Fruit fly (Drosophila melanogaster) whole organism, adult: ENCODE results near the gene CG3436.

Experiments
- CG11617 ChIP-seq: fragments of 200-800 bp; sonication (Bioruptor generic); optimal IDR thresholded peaks from 2 replicates; lab custom pipeline; 2017; ENCODE audit warnings: mild to moderate bottlenecking, missing biosample characterization, missing genetic modification reagents, missing genetic modification characterization
- CG12768 ChIP-seq: fragments of 200-800 bp; sonication (Bioruptor generic); optimal IDR thresholded peaks from 2 replicates; lab custom pipeline; 2017; ENCODE audit warnings: missing biosample characterization, missing genetic modification characterization, mild to moderate bottlenecking, moderate library complexity, missing genetic modification reagents
- CG14711 ChIP-seq: fragments of 200-800 bp; sonication (Bioruptor generic); optimal IDR thresholded peaks from 2 replicates; lab custom pipeline; 2018; ENCODE audit warnings: missing biosample characterization, mild to moderate bottlenecking, missing genetic modification characterization, moderate library complexity
- CG1620 ChIP-seq: fragments of 200-800 bp; sonication (Bioruptor generic); optimal IDR thresholded peaks from 2 replicates; lab custom pipeline; 2016; ENCODE audit warnings: missing biosample characterization, missing genetic modification characterization
- CG33017 ChIP-seq: fragments of 200-800 bp; sonication (Bioruptor generic); optimal IDR thresholded peaks from 2 replicates; lab custom pipeline; 2018; ENCODE audit warnings: missing biosample characterization, mild to moderate bottlenecking, missing genetic modification characterization, moderate library complexity
- CG5204 ChIP-seq: fragments of 200-800 bp; sonication (Bioruptor generic); optimal IDR thresholded peaks from 2 replicates; lab custom pipeline; 2016; ENCODE audit warnings: missing biosample characterization, missing genetic modification characterization
- CG7045 ChIP-seq: fragments of 200-800 bp; sonication (Bioruptor generic); optimal IDR thresholded peaks from 2 replicates; lab custom pipeline; 2017; ENCODE audit warnings: missing biosample characterization, mild to moderate bottlenecking, missing genetic modification characterization
- CG7101 ChIP-seq: fragments of 200-800 bp; sonication (Bioruptor generic); optimal IDR thresholded peaks from 2 replicates; lab custom pipeline; 2018; ENCODE audit warnings: missing biosample characterization, mild to moderate bottlenecking, missing genetic modification characterization, moderate library complexity
- Clk ChIP-seq: fragments of 200-800 bp; sonication (Bioruptor generic); optimal IDR thresholded peaks from 2 replicates; lab custom pipeline; 2017; ENCODE audit warnings: missing biosample characterization, missing genetic modification characterization
- Crg-1 ChIP-seq: fragments of 200-800 bp; sonication (Bioruptor generic); optimal IDR thresholded peaks from 2 replicates; lab custom pipeline; 2016; ENCODE audit warnings: missing biosample characterization, missing genetic modification characterization
- Hr96 ChIP-seq: fragments of 200-800 bp; sonication (Bioruptor generic); optimal IDR thresholded peaks from 2 replicates; lab custom pipeline; 2016; ENCODE audit warnings: missing biosample characterization, missing genetic modification characterization
- Mnt ChIP-seq: fragments of 200-800 bp; sonication (Bioruptor generic); optimal IDR thresholded peaks from 2 replicates; lab custom pipeline; 2016; ENCODE audit warnings: missing biosample characterization, mild to moderate bottlenecking, missing genetic modification characterization
- bab1 ChIP-seq: fragments of 200-800 bp; sonication (Bioruptor generic); optimal IDR thresholded peaks from 3 replicates; lab custom pipeline; 2019; ENCODE audit warnings: missing biosample characterization, mild to moderate bottlenecking, missing genetic modification characterization, moderate library complexity
- cic ChIP-seq: fragments of 200-800 bp; sonication (Bioruptor generic); optimal IDR thresholded peaks from 2 replicates; lab custom pipeline; 2017; ENCODE audit warnings: missing biosample characterization, mild to moderate bottlenecking, missing genetic modification characterization, moderate library complexity
- cnc ChIP-seq, 2 experiments: fragments of >200 bp; optimal IDR thresholded peaks; 2 replicates each; lab custom pipeline; 2017
- kay ChIP-seq: fragments of 200-800 bp; sonication (Bioruptor generic); peaks from one replicate; lab custom pipeline; 2016; ENCODE audit warnings: missing biosample characterization, missing genetic modification characterization, borderline replicate concordance
- ovo ChIP-seq: fragments of 200-800 bp; sonication (Bioruptor generic); optimal IDR thresholded peaks from 2 replicates; lab custom pipeline; 2016; ENCODE audit warnings: missing biosample characterization, missing genetic modification characterization
- pad ChIP-seq: fragments of 200-800 bp; sonication (Bioruptor generic); optimal IDR thresholded peaks from 3 replicates; lab custom pipeline; 2017; ENCODE audit warnings: missing biosample characterization, missing genetic modification characterization, mild to moderate bottlenecking, moderate library complexity, missing genetic modification reagents
- tj ChIP-seq: fragments of 200-800 bp; sonication (Bioruptor generic); optimal IDR thresholded peaks from 3 replicates; lab custom pipeline; 2017; ENCODE audit warnings: missing biosample characterization, mild to moderate bottlenecking, missing genetic modification characterization, moderate library complexity
- toe ChIP-seq: fragments of 200-800 bp; sonication (Bioruptor generic); optimal IDR thresholded peaks from 2 replicates; lab custom pipeline; 2016; ENCODE audit warnings: missing biosample characterization, missing genetic modification characterization

Gene CG3436

DNA sequence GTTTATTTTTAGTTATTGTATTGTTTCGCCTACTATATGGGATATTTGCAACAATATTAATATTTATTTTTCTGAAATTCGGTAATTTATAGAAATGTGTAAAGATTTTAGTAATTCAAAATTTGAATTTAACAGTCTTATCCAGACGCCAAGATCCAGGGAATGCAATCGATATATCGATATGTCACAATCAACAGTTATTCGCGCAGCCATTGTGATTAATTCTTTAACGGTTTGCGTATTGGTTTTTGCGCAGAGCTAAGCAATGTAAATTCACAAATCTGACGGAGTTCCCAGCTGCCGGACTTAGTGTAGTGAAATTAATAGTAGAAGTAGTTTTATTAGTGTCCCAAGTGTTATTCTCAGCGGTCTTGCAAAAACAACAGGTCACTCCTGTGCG, 41.4 kb upstream of the CG3436 start, which contains the start of gene ND-15:
Gene ND-15 (plus strand): TSS at position 298 of the 400 bp plus-strand sequence.
- TF ChIP-seq ovo (GFP tag; lab: Kevin White, UChicago) (peak; percentile 88), bab1 (GFP tag; lab: Kevin White, UChicago) (peak; percentile 72), tj (GFP tag; lab: Kevin White, UChicago) (peak; percentile 21), CG11617 (GFP tag; lab: Kevin White, UChicago) (no peak), kay (GFP tag; lab: Kevin White, UChicago) (peak; percentile 11)

DNA sequence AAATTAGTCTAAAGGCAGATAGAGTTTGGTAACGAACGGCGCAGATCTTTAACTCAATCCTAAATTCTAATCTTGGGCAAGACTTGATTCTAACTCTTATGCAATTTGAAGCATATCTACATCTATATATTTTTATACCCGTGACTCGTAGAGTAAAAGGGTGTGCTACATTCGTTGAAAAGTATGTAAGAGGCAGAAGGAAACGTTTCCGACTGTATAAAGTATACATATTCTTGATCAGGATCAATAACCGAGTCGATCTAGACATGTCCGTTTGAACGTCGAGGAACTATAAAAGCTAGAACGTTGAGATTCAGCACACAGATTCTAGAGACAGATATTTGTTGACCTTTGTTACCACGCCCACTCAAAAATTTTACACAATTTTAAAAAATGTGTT, 39.4 kb upstream of the CG3436 start, which contains the start of gene CG13694:
Gene CG13694 (minus strand): TSS at position 101 of the 400 bp plus-strand sequence.
- TF ChIP-seq CG5204 (GFP tag; lab: Kevin White, UChicago) (no peak), Hr96 (GFP tag; lab: Kevin White, UChicago) (no peak), ovo (GFP tag; lab: Kevin White, UChicago) (no peak), kay (GFP tag; lab: Kevin White, UChicago) (no peak)

DNA sequence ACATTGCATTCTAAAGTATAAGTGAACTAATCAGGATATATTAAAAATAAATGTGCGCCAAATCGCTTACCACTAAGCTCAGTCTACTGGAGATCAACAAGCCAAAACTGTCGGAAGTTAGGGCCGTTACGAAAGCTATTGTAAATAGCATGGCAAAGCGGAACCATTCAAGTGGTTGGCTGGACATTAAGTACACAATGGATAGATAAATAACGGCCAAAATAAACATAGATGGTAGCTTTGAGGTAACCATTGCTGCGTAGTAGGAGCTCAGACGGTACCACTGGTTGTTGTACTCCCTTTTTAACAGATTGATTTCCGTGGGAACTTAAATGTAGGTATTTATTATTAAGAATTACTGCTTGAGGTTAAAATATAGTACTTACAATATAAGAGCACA, 38.1 kb upstream of the CG3436 start:
- TF ChIP-seq Clk (GFP tag; lab: Kevin White, UChicago) (no peak), ovo (GFP tag; lab: Kevin White, UChicago) (peak; percentile 1), kay (GFP tag; lab: Kevin White, UChicago) (peak; percentile 2)

DNA sequence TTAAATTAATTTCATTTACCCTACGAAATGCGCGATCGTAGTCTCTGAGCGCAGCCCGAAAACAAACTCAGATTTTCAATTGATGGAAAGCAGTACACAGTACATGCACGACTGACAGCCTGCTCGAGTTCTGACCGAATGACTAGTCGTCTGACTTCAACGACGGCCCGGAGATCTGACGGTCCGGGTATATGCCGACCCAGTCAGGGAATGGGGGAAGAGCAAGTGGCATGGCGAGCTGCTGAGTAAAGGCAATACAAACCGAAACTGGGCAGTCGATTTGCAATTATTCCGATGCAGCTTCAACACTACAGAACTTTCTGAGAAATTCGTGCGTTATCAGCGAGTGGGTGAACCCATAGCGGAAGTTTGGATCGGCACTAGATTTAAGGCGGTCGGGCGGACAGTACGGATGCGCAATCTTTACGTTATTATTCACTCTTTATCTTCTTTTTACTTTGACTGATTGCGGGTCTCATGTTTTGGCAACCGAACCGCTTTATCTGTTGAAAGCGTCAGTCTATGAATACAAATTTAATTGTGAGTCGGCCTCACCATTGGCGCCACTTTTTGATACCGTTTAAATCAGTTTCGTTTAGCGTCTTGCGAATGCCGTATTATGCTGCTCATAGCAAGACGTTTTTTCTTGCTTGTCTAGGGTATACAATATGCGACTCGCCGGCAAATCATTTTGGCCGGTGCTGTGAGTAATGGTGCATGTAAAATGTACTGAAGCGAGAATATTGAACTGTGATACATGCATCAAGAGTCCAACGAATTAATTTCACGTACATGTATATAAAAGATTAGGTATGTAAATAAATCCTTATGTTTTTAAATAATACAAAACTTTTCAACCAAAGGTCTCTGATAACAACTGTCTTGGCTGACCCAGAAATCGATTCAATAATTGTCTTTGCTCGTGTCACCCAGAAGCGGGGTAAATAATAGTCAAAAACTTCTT, 35.1 kb upstream of the CG3436 start:
- TF ChIP-seq bab1 (GFP tag; lab: Kevin White, UChicago): no peak
- TF ChIP-seq CG5204 (GFP tag; lab: Kevin White, UChicago): no peak
- peak; percentile 77 for TF ChIP-seq kay (GFP tag; lab: Kevin White, UChicago)
- no peak for TF ChIP-seq CG1620 (GFP tag; lab: Kevin White, UChicago)
- no peak for TF ChIP-seq Hr96 (GFP tag; lab: Kevin White, UChicago)
- TF ChIP-seq CG14711 (tag; lab: Kevin White, UChicago): no peak
- no peak for TF ChIP-seq ovo (GFP tag; lab: Kevin White, UChicago)
- peak; percentile 54 for TF ChIP-seq CG12768 (GFP tag; lab: Kevin White, UChicago)
- TF ChIP-seq cic (GFP tag; lab: Kevin White, UChicago): peak; percentile 74
- no peak for TF ChIP-seq toe (GFP tag; lab: Kevin White, UChicago)
- TF ChIP-seq CG33017 (tag; lab: Kevin White, UChicago): no peak

DNA sequence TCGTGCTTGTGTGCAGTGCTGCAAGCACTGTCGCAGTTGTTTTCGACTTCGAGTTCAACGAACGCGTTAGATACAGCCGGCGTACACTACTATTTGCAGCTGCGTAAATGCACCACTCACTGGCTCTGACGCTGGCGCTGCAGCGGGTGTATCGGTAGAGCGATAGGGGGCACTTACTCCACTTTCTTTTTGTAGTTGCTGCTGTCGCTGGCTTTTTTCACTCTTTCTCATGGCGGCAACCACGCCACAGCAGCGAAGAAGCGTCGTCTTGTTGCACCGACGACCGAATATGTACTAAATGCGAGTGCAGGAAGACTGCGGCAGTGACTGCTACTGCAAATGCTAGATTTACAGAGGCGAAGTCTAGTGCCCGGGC, 34.4 kb upstream of the CG3436 start, which contains the start of gene CG4822:
Gene CG4822 (minus strand): TSS at position 299 of the 376 bp plus-strand sequence.
- TF ChIP-seq CG1620 (GFP tag; lab: Kevin White, UChicago): no peak

DNA sequence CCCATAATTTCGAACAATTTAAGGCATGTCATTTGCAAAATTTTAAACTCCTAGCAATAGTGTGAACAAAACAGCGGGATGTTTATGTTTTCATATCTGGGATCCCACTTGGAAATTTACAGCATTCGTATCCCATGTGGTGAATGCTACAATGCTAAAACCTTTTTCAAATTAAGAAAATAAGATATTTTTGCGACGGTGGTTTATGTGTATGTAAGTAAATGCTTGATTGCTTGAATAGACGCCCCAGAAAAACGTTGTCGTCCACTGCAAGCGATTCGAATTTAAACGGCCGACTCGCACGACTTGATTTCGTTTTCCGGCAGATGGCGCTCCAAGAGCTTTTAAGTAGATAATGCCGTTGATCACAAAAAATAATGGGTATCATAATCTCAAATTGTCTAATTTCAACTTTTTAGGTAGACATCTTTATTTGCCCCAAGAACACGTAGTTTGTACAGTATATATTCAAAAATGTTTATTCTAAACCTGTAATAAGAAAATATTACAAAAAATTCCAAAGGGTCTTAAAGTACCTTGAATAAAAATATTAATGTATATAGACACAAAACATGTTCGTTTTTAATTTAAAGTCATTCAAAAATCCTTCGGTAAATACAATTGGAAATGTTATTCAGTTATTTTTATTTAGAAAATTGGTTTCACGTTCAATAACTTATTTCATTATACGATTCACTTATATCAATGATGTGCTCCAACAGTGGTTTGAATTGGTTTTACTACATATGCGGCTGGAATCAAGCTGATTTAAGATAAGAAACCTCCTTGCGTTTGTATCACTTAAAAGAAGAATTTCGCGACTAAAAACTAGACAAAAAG, 33.4 kb upstream of the CG3436 start:
- TF ChIP-seq Mnt: no peak
- TF ChIP-seq cic (GFP tag; lab: Kevin White, UChicago): no peak
- TF ChIP-seq kay (GFP tag; lab: Kevin White, UChicago): peak; percentile 92

DNA sequence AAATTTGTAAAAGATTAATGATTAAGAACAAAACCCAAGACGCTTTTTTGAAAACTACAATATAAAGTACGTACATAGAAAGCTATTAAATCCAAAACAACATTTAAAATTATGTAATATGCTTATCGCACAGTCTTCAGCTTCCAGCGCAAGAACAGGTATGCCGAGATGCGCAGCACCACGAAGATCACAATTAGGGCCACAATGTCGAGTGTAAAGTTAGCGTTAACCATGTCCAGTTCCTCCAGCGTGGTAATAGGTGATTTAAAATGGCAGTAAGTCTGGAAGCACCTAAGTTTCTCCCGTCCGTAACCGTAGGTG, 32.9 kb upstream of the CG3436 start:
- TF ChIP-seq Mnt (no peak), kay (GFP tag; lab: Kevin White, UChicago) (peak; percentile 66)

DNA sequence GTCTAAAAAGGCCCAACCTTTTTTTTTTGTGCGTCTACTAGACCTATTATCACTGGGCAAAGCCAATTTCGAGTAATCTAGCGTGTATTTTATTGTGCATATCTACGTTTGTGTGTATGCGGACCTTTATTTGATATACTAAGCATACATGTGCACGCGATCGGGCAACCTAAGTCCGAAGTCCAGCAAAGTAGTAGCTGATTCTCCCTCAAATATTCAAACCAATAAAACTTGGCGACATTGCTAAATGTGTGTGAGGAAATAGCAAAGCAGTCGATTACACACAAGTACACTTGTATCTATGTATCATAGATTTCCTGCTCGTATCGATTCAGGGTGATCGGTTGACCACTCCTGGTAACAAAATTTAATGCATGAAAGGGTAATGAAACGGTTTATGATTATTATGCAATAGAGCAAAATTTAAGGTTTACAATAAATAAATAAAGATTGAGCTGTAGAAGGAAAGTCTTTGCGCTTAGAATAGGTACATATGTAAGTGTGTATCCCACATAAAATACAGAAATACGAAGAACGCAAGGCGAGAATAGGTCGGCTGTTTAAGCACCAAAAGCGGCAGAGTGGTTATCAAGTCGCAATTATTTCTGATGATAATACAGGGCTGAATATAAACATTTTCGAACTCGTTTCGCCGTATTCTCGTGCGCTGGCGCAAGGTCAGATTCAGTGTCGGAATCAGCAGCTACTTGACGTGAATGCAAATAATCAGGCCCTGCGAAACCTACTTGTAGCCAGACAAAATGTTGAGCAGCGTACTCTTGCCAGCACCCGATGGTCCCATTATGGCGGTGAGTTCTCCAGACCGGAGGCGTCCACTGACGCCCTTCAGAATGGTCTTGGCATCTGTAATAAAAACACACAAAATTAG, 30.2 kb upstream of the CG3436 start:
- TF ChIP-seq ovo (GFP tag; lab: Kevin White, UChicago) (no peak), CG33017 (tag; lab: Kevin White, UChicago) (peak; percentile 42), Hr96 (GFP tag; lab: Kevin White, UChicago) (peak; percentile 12), Crg-1 (GFP tag; lab: Kevin White, UChicago) (no peak), Clk (GFP tag; lab: Kevin White, UChicago) (no peak), CG7101 (peak; percentile 44), cnc (optimal IDR thresholded peaks at IDR 0.05; lab: Kevin White, UChicago) (no peak), CG5204 (GFP tag; lab: Kevin White, UChicago) (no peak), CG11617 (GFP tag; lab: Kevin White, UChicago) (no peak), toe (GFP tag; lab: Kevin White, UChicago) (peak; percentile 75), bab1 (GFP tag; lab: Kevin White, UChicago) (no peak), CG1620 (GFP tag; lab: Kevin White, UChicago) (no peak), kay (GFP tag; lab: Kevin White, UChicago) (peak; percentile 88), cic (GFP tag; lab: Kevin White, UChicago) (peak; percentile 64), CG7045 (GFP tag; lab: Kevin White, UChicago) (peak; percentile 50), CG14711 (tag; lab: Kevin White, UChicago) (no peak), pad (GFP tag; lab: Kevin White, UChicago) (no peak), CG12768 (GFP tag; lab: Kevin White, UChicago) (peak; percentile 90), Mnt (peak; percentile 74), tj (GFP tag; lab: Kevin White, UChicago) (peak; percentile 37)
